Worm (Caenorhabditis elegans) whole organism, late embryonic: ENCODE data around the gene cnk-1.

Source experiments
- C38D4.7 ChIP-seq: fragments of 200-800 bp; sonication (Bioruptor generic); optimal IDR thresholded peaks from 2 replicates; lab custom pipeline; 2018; ENCODE audit warnings: mild to moderate bottlenecking, missing genetic modification characterization, moderate library complexity, missing compliant biosample characterization
- K02D7.2 ChIP-seq: sonication (generic microtip); optimal IDR thresholded peaks from 2 replicates; lab custom pipeline; 2017; ENCODE audit warnings: mild to moderate bottlenecking, missing genetic modification characterization, missing compliant biosample characterization
- K09A11.1 ChIP-seq: sonication (generic microtip); optimal IDR thresholded peaks from 2 replicates; lab custom pipeline; 2017; ENCODE audit warnings: antibody characterized with exemption, mild to moderate bottlenecking, missing genetic modification characterization, missing compliant biosample characterization; ENCODE audit not compliant: insufficient read depth
- Y22D7AL.16 ChIP-seq: sonication (generic microtip); optimal IDR thresholded peaks from 2 replicates; lab custom pipeline; 2016; ENCODE audit warnings: missing genetic modification characterization, missing compliant biosample characterization
- ahr-1 ChIP-seq: sonication (generic microtip); optimal IDR thresholded peaks from 2 replicates; lab custom pipeline; 2016; ENCODE audit warnings: missing genetic modification characterization, missing compliant biosample characterization
- ama-1 ChIP-seq: fragments of 150-350 bp; optimal IDR thresholded peaks from 2 replicates; lab custom pipeline; 2014
- ceh-14 ChIP-seq: sonication (generic microtip); optimal IDR thresholded peaks from 2 replicates; lab custom pipeline; 2016; ENCODE audit warnings: missing genotype, missing genetic modification characterization, missing compliant biosample characterization
- ceh-22 ChIP-seq: sonication (generic microtip); optimal IDR thresholded peaks from 2 replicates; lab custom pipeline; 2017; ENCODE audit warnings: missing biosample characterization, missing genetic modification characterization
- ceh-24 ChIP-seq: sonication (generic microtip); optimal IDR thresholded peaks from 2 replicates; lab custom pipeline; 2016; ENCODE audit warnings: mild to moderate bottlenecking, missing genetic modification characterization, missing compliant biosample characterization
- ceh-31 ChIP-seq: sonication (generic microtip); optimal IDR thresholded peaks from 2 replicates; lab custom pipeline; 2016; ENCODE audit warnings: missing genetic modification characterization, missing compliant biosample characterization
- ceh-34 ChIP-seq: sonication (generic microtip); optimal IDR thresholded peaks from 2 replicates; lab custom pipeline; 2016; ENCODE audit warnings: mild to moderate bottlenecking, missing genetic modification characterization, missing compliant biosample characterization
- ceh-48 ChIP-seq: sonication (generic microtip); optimal IDR thresholded peaks from 2 replicates; lab custom pipeline; 2016; ENCODE audit warnings: missing genetic modification characterization, inconsistent platforms, missing compliant biosample characterization
- ceh-6 ChIP-seq: fragments of 200-800 bp; sonication (Bioruptor generic); optimal IDR thresholded peaks from 2 replicates; lab custom pipeline; 2018; ENCODE audit warnings: mild to moderate bottlenecking, missing genetic modification characterization, missing compliant biosample characterization
- ceh-9 ChIP-seq: sonication (generic microtip); optimal IDR thresholded peaks from 2 replicates; lab custom pipeline; 2016; ENCODE audit warnings: mild to moderate bottlenecking, missing genetic modification characterization, inconsistent platforms, missing compliant biosample characterization
- che-1 ChIP-seq: sonication (generic microtip); optimal IDR thresholded peaks from 2 replicates; lab custom pipeline; 2016; ENCODE audit warnings: mild to moderate bottlenecking, missing genetic modification characterization, missing compliant biosample characterization
- dve-1 ChIP-seq: sonication (generic microtip); optimal IDR thresholded peaks from 2 replicates; lab custom pipeline; 2017; ENCODE audit warnings: antibody characterized with exemption, mild to moderate bottlenecking, missing genetic modification characterization, missing compliant biosample characterization
- elt-2 ChIP-seq: sonication (generic microtip); optimal IDR thresholded peaks from 2 replicates; lab custom pipeline; 2016; ENCODE audit warnings: missing genetic modification reagents, missing genetic modification characterization, missing compliant biosample characterization
- eyg-1 ChIP-seq: sonication (generic microtip); optimal IDR thresholded peaks from 2 replicates; lab custom pipeline; 2016; ENCODE audit warnings: missing genotype, missing genetic modification characterization, missing compliant biosample characterization
- fax-1 ChIP-seq: sonication (generic microtip); optimal IDR thresholded peaks from 2 replicates; lab custom pipeline; 2016; ENCODE audit warnings: missing genotype, missing genetic modification characterization, missing compliant biosample characterization
- gmeb-2 ChIP-seq: sonication (generic microtip); optimal IDR thresholded peaks from 2 replicates; lab custom pipeline; 2016; ENCODE audit warnings: missing genetic modification characterization, inconsistent platforms, missing compliant biosample characterization
- hlh-13 ChIP-seq: fragments of 200-800 bp; sonication (Bioruptor generic); optimal IDR thresholded peaks from 2 replicates; lab custom pipeline; 2018; ENCODE audit warnings: mild to moderate bottlenecking, missing genetic modification characterization, missing compliant biosample characterization
- hlh-15 ChIP-seq: sonication (generic microtip); optimal IDR thresholded peaks from 2 replicates; lab custom pipeline; 2016; ENCODE audit warnings: missing genetic modification characterization, missing compliant biosample characterization
- hlh-30 ChIP-seq: sonication (generic microtip); optimal IDR thresholded peaks from 2 replicates; lab custom pipeline; 2017; ENCODE audit warnings: antibody characterized with exemption, missing genetic modification characterization, missing compliant biosample characterization; ENCODE audit not compliant: insufficient read depth
- hlh-6 ChIP-seq: sonication (generic microtip); optimal IDR thresholded peaks from 2 replicates; lab custom pipeline; 2016; ENCODE audit warnings: missing genotype, missing genetic modification characterization, missing compliant biosample characterization
- madf-2 ChIP-seq: sonication (generic microtip); optimal IDR thresholded peaks from 2 replicates; lab custom pipeline; 2017; ENCODE audit warnings: missing genetic modification characterization, missing compliant biosample characterization
- nhr-11 ChIP-seq: fragments of 150-350 bp; optimal IDR thresholded peaks from 2 replicates; lab custom pipeline; 2014; ENCODE audit warnings: missing biosample characterization, missing genetic modification characterization
- odd-2 ChIP-seq: sonication (generic microtip); optimal IDR thresholded peaks from 2 replicates; lab custom pipeline; 2017; ENCODE audit warnings: antibody characterized with exemption, mild to moderate bottlenecking, missing genetic modification characterization, missing compliant biosample characterization
- pag-3 ChIP-seq: sonication (generic microtip); optimal IDR thresholded peaks from 2 replicates; lab custom pipeline; 2016; ENCODE audit warnings: missing compliant biosample characterization, missing genetic modification characterization, borderline replicate concordance
- pha-2 ChIP-seq: sonication (generic microtip); optimal IDR thresholded peaks from 2 replicates; lab custom pipeline; 2017; ENCODE audit warnings: mild to moderate bottlenecking, missing genetic modification characterization, missing compliant biosample characterization
- pha-4 ChIP-seq: fragments of 150-350 bp; optimal IDR thresholded peaks from 2 replicates; lab custom pipeline; 2018; ENCODE audit warnings: missing biosample characterization, missing genetic modification reagents, missing genetic modification characterization
- pros-1 ChIP-seq: fragments of 150-350 bp; optimal IDR thresholded peaks from 2 replicates; lab custom pipeline; 2014; ENCODE audit warnings: missing biosample characterization, missing genetic modification reagents, missing genetic modification characterization
- sdc-2 ChIP-seq: sonication (generic microtip); optimal IDR thresholded peaks from 2 replicates; lab custom pipeline; 2016; ENCODE audit warnings: missing genotype, missing genetic modification characterization, missing compliant biosample characterization
- sox-2 ChIP-seq: fragments of 200-800 bp; sonication (Bioruptor generic); IDR thresholded peaks from 2 replicates; pipeline ENCODE4 v1.3.6; 2022; ENCODE audit warnings: missing genetic modification reagents, missing genetic modification characterization, missing compliant biosample characterization
- tbx-2 ChIP-seq: sonication (generic microtip); optimal IDR thresholded peaks from 2 replicates; lab custom pipeline; 2016; ENCODE audit warnings: missing genetic modification characterization, missing compliant biosample characterization
- tbx-7 ChIP-seq: sonication (generic microtip); optimal IDR thresholded peaks from 2 replicates; lab custom pipeline; 2016; ENCODE audit warnings: missing genotype, missing genetic modification characterization, missing compliant biosample characterization
- ttx-3 ChIP-seq: sonication (generic microtip); optimal IDR thresholded peaks from 2 replicates; lab custom pipeline; 2016; ENCODE audit warnings: missing genetic modification reagents, missing genetic modification characterization, missing compliant biosample characterization
- unc-3 ChIP-seq, 2 experiments: fragments of 200-800 bp in 1 of 2; sonication (Bioruptor generic) in 1 of 2; sonication (generic microtip) in 1 of 2; conservative IDR thresholded peaks in 1 of 2; optimal IDR thresholded peaks in 1 of 2; 2 replicates each; pipeline versions ENCODE4 v1.3.6 to Lab custom; 2016 to 2022; ENCODE audit warnings: missing compliant biosample characterization in 2 of 2, missing genetic modification characterization in 2 of 2, missing genetic modification reagents in 1 of 2
- unc-42 ChIP-seq: sonication (generic microtip); optimal IDR thresholded peaks from 2 replicates; lab custom pipeline; 2016; ENCODE audit warnings: missing genotype, missing genetic modification characterization, missing compliant biosample characterization
- unc-55 ChIP-seq: sonication (generic microtip); optimal IDR thresholded peaks from 2 replicates; lab custom pipeline; 2017; ENCODE audit warnings: missing biosample characterization, missing genetic modification reagents, missing genetic modification characterization
- ztf-16 ChIP-seq: sonication (generic microtip); optimal IDR thresholded peaks from 2 replicates; lab custom pipeline; 2017; ENCODE audit warnings: missing genetic modification characterization, missing compliant biosample characterization

cnk-1 gene

ce11 chrIII:10236291-10236871 is 34.7 kb upstream of the cnk-1 start:
- TF ChIP-seq unc-3 (GFP tag; conservative IDR thresholded peaks at IDR 0.05; lab: Robert Waterston, UW) (no peak), unc-3 (tag; optimal IDR thresholded peaks at IDR 0.05; lab: Kevin White, UChicago) (no peak), ceh-14 (tag; lab: Kevin White, UChicago) (no peak), odd-2 (no peak), ceh-48 (tag; lab: Kevin White, UChicago) (no peak), ama-1 (lab: Kevin White, UChicago) (no peak), pag-3 (tag; lab: Kevin White, UChicago) (no peak), ceh-22 (no peak), hlh-30 (no peak), unc-42 (tag; lab: Kevin White, UChicago) (no peak), fax-1 (no peak), gmeb-2 (no peak), ceh-31 (no peak), ceh-6 (no peak), unc-55 (GFP tag; lab: Kevin White, UChicago) (no peak), ahr-1 (no peak), madf-2 (tag; lab: Kevin White, UChicago) (no peak), K02D7.2 (no peak), hlh-6 (tag; lab: Kevin White, UChicago) (no peak), tbx-7 (tag; lab: Kevin White, UChicago) (no peak), dve-1 (tag; lab: Kevin White, UChicago) (no peak)

- TF ChIP-seq ttx-3 (tag; lab: Kevin White, UChicago) (no peak), tbx-2 (no peak), sox-2 (GFP tag; lab: Robert Waterston, UW) (no peak), madf-2 (tag; lab: Kevin White, UChicago) (no peak), ceh-9 (tag; lab: Kevin White, UChicago) (no peak), ztf-16 (no peak), ahr-1 (no peak), elt-2 (tag; lab: Kevin White, UChicago) (no peak), K09A11.1 (tag; lab: Kevin White, UChicago) (no peak), C38D4.7 (GFP tag; lab: Kevin White, UChicago) (no peak), nhr-11 (tag; lab: Kevin White, UChicago) (no peak), tbx-7 (tag; lab: Kevin White, UChicago) (no peak), che-1 (tag; lab: Kevin White, UChicago) (no peak), pros-1 (tag; lab: Kevin White, UChicago) (no peak), eyg-1 (tag; lab: Kevin White, UChicago) (no peak), sdc-2 (tag; lab: Kevin White, UChicago) (no peak), pha-2 (no peak), hlh-13 (GFP tag; lab: Kevin White, UChicago) (no peak), fax-1 (no peak), odd-2 (no peak)
These were observed 32.5 kb upstream of the cnk-1 start, which contains the start of gene Y70G10A.3 for ce11 chrIII:10238448-10239154. Y70G10A.3 (plus strand) TSS chrIII:10239104.

DNA sequence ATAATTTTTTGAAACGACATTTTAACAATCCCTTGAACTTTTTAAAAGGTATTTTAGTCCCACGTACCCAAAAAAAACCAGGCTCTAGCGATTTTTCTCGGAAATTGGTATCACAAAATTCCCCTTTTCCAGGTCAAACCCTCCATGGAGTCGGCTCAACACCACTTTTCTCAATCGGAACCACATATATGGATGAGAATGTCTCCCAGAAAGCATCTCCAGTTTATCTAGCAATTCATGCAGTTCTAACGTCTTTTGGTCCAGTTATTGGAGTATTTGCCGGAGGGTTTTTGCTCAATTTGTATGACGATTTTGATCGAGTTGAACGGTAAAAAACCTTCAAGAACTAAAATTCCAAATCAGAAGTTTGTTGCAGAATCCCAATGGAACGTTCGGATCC is 31.0 kb upstream of the cnk-1 start:
- TF ChIP-seq pha-4 (tag; lab: Kevin White, UChicago), result no peak
- no peak for TF ChIP-seq ceh-24 (tag; lab: Kevin White, UChicago)
- no peak for TF ChIP-seq Y22D7AL.16 (tag; lab: Kevin White, UChicago)
- TF ChIP-seq eyg-1 (tag; lab: Kevin White, UChicago), result no peak
- TF ChIP-seq unc-3 (GFP tag; conservative IDR thresholded peaks at IDR 0.05; lab: Robert Waterston, UW), result no peak
- TF ChIP-seq unc-3 (tag; optimal IDR thresholded peaks at IDR 0.05; lab: Kevin White, UChicago), result no peak
- TF ChIP-seq hlh-15, result no peak
- TF ChIP-seq ceh-31, result no peak
- TF ChIP-seq sox-2 (GFP tag; lab: Robert Waterston, UW), result no peak
- no peak for TF ChIP-seq ceh-34 (tag; lab: Kevin White, UChicago)
- TF ChIP-seq K02D7.2, result no peak
- TF ChIP-seq hlh-13 (GFP tag; lab: Kevin White, UChicago), result no peak
- no peak for TF ChIP-seq elt-2 (tag; lab: Kevin White, UChicago)
